Fruit fly (Drosophila melanogaster): ENCODE measurements around the gene Cpr97Ea.

- no peak for TF ChIP-seq CG13204 (GFP tag; optimal IDR thresholded peaks at IDR 0.05)
- no peak for TF ChIP-seq CG10348 (GFP tag; IDR thresholded peaks at IDR 0.05)
- TF ChIP-seq CG14655 (GFP tag; optimal IDR thresholded peaks at IDR 0.05): no peak
- no peak for TF ChIP-seq gl (tag; optimal IDR thresholded peaks at IDR 0.05)
- no peak for TF ChIP-seq CG8301 (tag; optimal IDR thresholded peaks at IDR 0.05)
- TF ChIP-seq CG4496 (GFP tag; IDR thresholded peaks at IDR 0.05): 0 out of 3 replicates have a peak, but pooled peaks have one; percentile 34
- TF ChIP-seq Pif1B (GFP tag; optimal IDR thresholded peaks at IDR 0.05): no peak
- no peak for TF ChIP-seq EcR (GFP tag; optimal IDR thresholded peaks at IDR 0.05)
- no peak for TF ChIP-seq D1 (tag; optimal IDR thresholded peaks at IDR 0.05)
- TF ChIP-seq Snoo (tag; optimal IDR thresholded peaks at IDR 0.05): no peak
- 0 out of 2 replicates have a peak, but pooled peaks have one; percentile 34 for TF ChIP-seq CG12605 (GFP tag; IDR thresholded peaks at IDR 0.05)
- TF ChIP-seq CG32121 (GFP tag; IDR thresholded peaks at IDR 0.05): no peak
These were observed 11.9 kb downstream of the Cpr97Ea start, which contains the start of gene CG14257 for dm6 chr3R:27075694-27076093.

Measured in whole organism, pupa.